Fruit fly (Drosophila melanogaster) whole organism, embryonic: ENCODE results near the gene Cpr67Fa2.
A peak's percentile ranks its signal among the peaks of the same experiment; 100 is the strongest.

Experiments used
- Adf1 ChIP-seq: fragments of 200-800 bp; sonication (Bioruptor generic); IDR thresholded peaks from 2 replicates; pipeline ENCODE4 v1.3.6; 2022; ENCODE audit warnings: missing biosample characterization, missing genetic modification characterization
- Antp ChIP-seq: fragments of 200-800 bp; sonication (Bioruptor generic); optimal IDR thresholded peaks from 3 replicates; lab custom pipeline; 2016; ENCODE audit warnings: missing biosample characterization, missing genetic modification characterization
- Atf3 ChIP-seq: fragments of 200-800 bp; sonication (Bioruptor generic); optimal IDR thresholded peaks from 3 replicates; lab custom pipeline; 2016; ENCODE audit warnings: missing biosample characterization, missing genetic modification characterization
- BEAF-32 ChIP-seq: fragments of 200-800 bp; sonication (Bioruptor generic); optimal IDR thresholded peaks from 3 replicates; lab custom pipeline; 2017; ENCODE audit warnings: missing biosample characterization, missing genetic modification characterization, mild to moderate bottlenecking, moderate library complexity, missing genetic modification reagents
- C15 ChIP-seq: fragments of 200-800 bp; sonication (Bioruptor generic); IDR thresholded peaks from 3 replicates; pipeline ENCODE4 v1.3.6; 2022; ENCODE audit warnings: missing biosample characterization, missing genetic modification characterization
- CG12071 ChIP-seq: fragments of 200-800 bp; sonication (Bioruptor generic); optimal IDR thresholded peaks from 3 replicates; lab custom pipeline; 2018; ENCODE audit warnings: missing biosample characterization, mild to moderate bottlenecking, missing genetic modification characterization
- CG12942 ChIP-seq: fragments of 200-800 bp; sonication (Bioruptor generic); optimal IDR thresholded peaks from 3 replicates; lab custom pipeline; 2016; ENCODE audit warnings: missing biosample characterization, missing genetic modification characterization
- CG13894 ChIP-seq: fragments of 200-800 bp; sonication (Bioruptor generic); optimal IDR thresholded peaks from 3 replicates; lab custom pipeline; 2018; ENCODE audit warnings: missing biosample characterization, mild to moderate bottlenecking, missing genetic modification characterization, moderate library complexity
- CG14860 ChIP-seq: fragments of 200-800 bp; sonication (Bioruptor generic); IDR thresholded peaks from 3 replicates; pipeline ENCODE4 v1.3.6; 2022; ENCODE audit warnings: missing biosample characterization, missing genetic modification characterization; ENCODE audit not compliant: partially characterized antibody
- CG1529 ChIP-seq: fragments of 200-800 bp; sonication (Bioruptor generic); optimal IDR thresholded peaks from 3 replicates; lab custom pipeline; 2018; ENCODE audit warnings: missing biosample characterization, missing genetic modification characterization
- CG1602 ChIP-seq: fragments of 200-800 bp; sonication (Bioruptor generic); optimal IDR thresholded peaks from 3 replicates; lab custom pipeline; 2016; ENCODE audit warnings: missing biosample characterization, missing genetic modification characterization
- CG17186 ChIP-seq: fragments of 200-800 bp; sonication (Bioruptor generic); optimal IDR thresholded peaks from 3 replicates; lab custom pipeline; 2017; ENCODE audit warnings: missing biosample characterization, missing genetic modification reagents, missing genetic modification characterization
- CG17612 ChIP-seq: fragments of 200-800 bp; sonication (Bioruptor generic); IDR thresholded peaks from 2 replicates; pipeline ENCODE4 v1.3.6; 2022; ENCODE audit warnings: missing biosample characterization, missing genetic modification characterization
- CG30020 ChIP-seq: fragments of 200-800 bp; optimal IDR thresholded peaks from 2 replicates; lab custom pipeline; 2019; ENCODE audit warnings: missing biosample characterization, mild to moderate bottlenecking, missing genetic modification characterization, moderate library complexity
- CG3163 ChIP-seq: fragments of 200-800 bp; sonication (Bioruptor generic); optimal IDR thresholded peaks from 3 replicates; lab custom pipeline; 2016; ENCODE audit warnings: missing biosample characterization, missing genetic modification characterization
- CG32772 ChIP-seq: fragments of 200-800 bp; sonication (Bioruptor generic); IDR thresholded peaks from 2 replicates; pipeline ENCODE4 v1.3.6; 2022; ENCODE audit warnings: missing biosample characterization, missing genetic modification characterization
- CG33557 ChIP-seq: fragments of 200-800 bp; sonication (Bioruptor generic); optimal IDR thresholded peaks from 2 replicates; lab custom pipeline; 2019; ENCODE audit warnings: missing biosample characterization, mild to moderate bottlenecking, missing genetic modification characterization, moderate library complexity
- CG8359 ChIP-seq: fragments of 200-800 bp; sonication (Bioruptor generic); optimal IDR thresholded peaks from 2 replicates; lab custom pipeline; 2017; ENCODE audit warnings: missing biosample characterization, mild to moderate bottlenecking, missing genetic modification characterization, borderline replicate concordance
- CG8388 ChIP-seq: fragments of 200-800 bp; sonication (Bioruptor generic); optimal IDR thresholded peaks from 2 replicates; lab custom pipeline; 2019; ENCODE audit warnings: missing biosample characterization, mild to moderate bottlenecking, missing genetic modification characterization, moderate library complexity
- Dad ChIP-seq: fragments of 200-800 bp; sonication (Bioruptor generic); optimal IDR thresholded peaks from 3 replicates; lab custom pipeline; 2016; ENCODE audit warnings: missing biosample characterization, missing genetic modification characterization
- Dek ChIP-seq: fragments of 200-800 bp; sonication (Bioruptor generic); optimal IDR thresholded peaks from 3 replicates; lab custom pipeline; 2019; ENCODE audit warnings: missing biosample characterization, mild to moderate bottlenecking, missing genetic modification characterization, moderate library complexity
- Hr51 ChIP-seq, 2 experiments: fragments of 200-800 bp; sonication (Bioruptor generic); optimal IDR thresholded peaks; 2 replicates in 1 of 2; 3 replicates in 1 of 2; lab custom pipeline; 2016 to 2018; ENCODE audit warnings: missing biosample characterization in 2 of 2, missing genetic modification characterization in 2 of 2, mild to moderate bottlenecking in 1 of 2, moderate library complexity in 1 of 2
- Hr78 ChIP-seq, 2 experiments: fragments of 200-800 bp in 1 of 2; fragments of >200 bp in 1 of 2; sonication (Bioruptor generic) in 1 of 2; optimal IDR thresholded peaks; 2 replicates each; lab custom pipeline; 2017 to 2019; ENCODE audit warnings: missing biosample characterization in 2 of 2, missing genetic modification characterization in 2 of 2, mild to moderate bottlenecking in 1 of 2, moderate library complexity in 1 of 2
- Oaz ChIP-seq: fragments of 200-800 bp; sonication (Bioruptor generic); IDR thresholded peaks from 2 replicates; pipeline ENCODE4 v1.3.6; 2022; ENCODE audit warnings: missing biosample characterization, missing genetic modification characterization
- Oli ChIP-seq: fragments of 200-800 bp; sonication (Bioruptor generic); optimal IDR thresholded peaks from 2 replicates; lab custom pipeline; 2018; ENCODE audit warnings: missing biosample characterization, mild to moderate bottlenecking, missing genetic modification characterization, moderate library complexity
- PHDP ChIP-seq: fragments of 200-800 bp; sonication (Bioruptor generic); optimal IDR thresholded peaks from 3 replicates; lab custom pipeline; 2018; ENCODE audit warnings: missing biosample characterization, mild to moderate bottlenecking, missing genetic modification characterization, moderate library complexity
- Sox100B ChIP-seq: fragments of 200-800 bp; sonication (Bioruptor generic); optimal IDR thresholded peaks from 3 replicates; lab custom pipeline; 2018; ENCODE audit warnings: missing biosample characterization, mild to moderate bottlenecking, missing genetic modification characterization
- Stat92E ChIP-seq, 3 experiments: fragments of >200 bp in 2 of 3; fragments of 200-800 bp in 1 of 3; sonication (Bioruptor generic) in 1 of 3; optimal IDR thresholded peaks; 2 replicates each; lab custom pipeline; 2017 to 2019; ENCODE audit warnings: missing biosample characterization in 3 of 3, missing genetic modification characterization in 3 of 3, mild to moderate bottlenecking in 1 of 3, moderate library complexity in 1 of 3
- Vsx1 ChIP-seq: fragments of 200-800 bp; sonication (Bioruptor generic); optimal IDR thresholded peaks from 2 replicates; lab custom pipeline; 2017; ENCODE audit warnings: missing biosample characterization, mild to moderate bottlenecking, missing genetic modification characterization, missing genetic modification reagents
- Xrp1 ChIP-seq: fragments of 200-800 bp; sonication (Bioruptor generic); IDR thresholded peaks from 2 replicates; pipeline ENCODE4 v1.3.6; 2022; ENCODE audit warnings: missing biosample characterization, missing genetic modification characterization
- caup ChIP-seq: fragments of 200-800 bp; sonication (Bioruptor generic); optimal IDR thresholded peaks from 3 replicates; lab custom pipeline; 2017; ENCODE audit warnings: missing biosample characterization, mild to moderate bottlenecking, missing genetic modification characterization, moderate library complexity; ENCODE audit not compliant: severe bottlenecking
- ci ChIP-seq: fragments of 200-800 bp; sonication (Bioruptor generic); IDR thresholded peaks from 3 replicates; pipeline ENCODE4 v1.3.6; 2022; ENCODE audit warnings: missing biosample characterization, missing genetic modification characterization
- corto ChIP-seq: fragments of 200-800 bp; sonication (Bioruptor generic); optimal IDR thresholded peaks from 2 replicates; lab custom pipeline; 2016; ENCODE audit warnings: missing biosample characterization, mild to moderate bottlenecking, missing genetic modification characterization, moderate library complexity
- crp ChIP-seq, 2 experiments: fragments of 200-800 bp; sonication (Bioruptor generic); optimal IDR thresholded peaks; 2 replicates in 1 of 2; 3 replicates in 1 of 2; lab custom pipeline; 2017; ENCODE audit warnings: missing biosample characterization in 2 of 2, missing genetic modification characterization in 2 of 2, mild to moderate bottlenecking in 1 of 2, moderate library complexity in 1 of 2
- danr ChIP-seq: fragments of 200-800 bp; sonication (Bioruptor generic); IDR thresholded peaks from 2 replicates; pipeline ENCODE4 v1.3.6; 2022; ENCODE audit warnings: missing biosample characterization, missing genetic modification characterization
- gcm ChIP-seq: fragments of 200-800 bp; sonication (Bioruptor generic); optimal IDR thresholded peaks from 2 replicates; lab custom pipeline; 2019; ENCODE audit warnings: missing biosample characterization, mild to moderate bottlenecking, missing genetic modification characterization, moderate library complexity
- grn ChIP-seq: fragments of 200-800 bp; sonication (Bioruptor generic); optimal IDR thresholded peaks from 3 replicates; lab custom pipeline; 2017; ENCODE audit warnings: missing biosample characterization, missing genetic modification characterization
- gro ChIP-seq: fragments of 200-800 bp; sonication (Bioruptor generic); optimal IDR thresholded peaks from 2 replicates; lab custom pipeline; 2016; ENCODE audit warnings: missing biosample characterization, missing genetic modification characterization
- gsb ChIP-seq: fragments of 200-800 bp; sonication (Bioruptor generic); IDR thresholded peaks from 2 replicates; pipeline ENCODE4 v1.3.6; 2022; ENCODE audit warnings: missing biosample characterization, missing genetic modification characterization
- mam ChIP-seq: fragments of 200-800 bp; sonication (Bioruptor generic); optimal IDR thresholded peaks from 3 replicates; lab custom pipeline; 2016; ENCODE audit warnings: missing biosample characterization, missing genetic modification characterization
- nmo ChIP-seq: fragments of 200-800 bp; sonication (Bioruptor generic); optimal IDR thresholded peaks from 2 replicates; lab custom pipeline; 2018; ENCODE audit warnings: missing biosample characterization, mild to moderate bottlenecking, missing genetic modification characterization, moderate library complexity
- otp ChIP-seq: fragments of 200-800 bp; sonication (Bioruptor generic); IDR thresholded peaks from 3 replicates; pipeline ENCODE4, ENCODE4 v1.3.6; 2022; ENCODE audit warnings: missing biosample characterization, missing genetic modification characterization
- pb ChIP-seq: fragments of 200-800 bp; sonication (Bioruptor generic); optimal IDR thresholded peaks from 3 replicates; lab custom pipeline; 2016; ENCODE audit warnings: missing biosample characterization, missing genetic modification characterization
- pnt ChIP-seq: fragments of 200-800 bp; sonication (Bioruptor generic); optimal IDR thresholded peaks from 3 replicates; lab custom pipeline; 2016; ENCODE audit warnings: missing biosample characterization, missing genetic modification characterization
- ro ChIP-seq: fragments of 200-800 bp; sonication (Bioruptor generic); IDR thresholded peaks from 2 replicates; pipeline ENCODE4 v1.3.6; 2022; ENCODE audit warnings: missing biosample characterization, missing genetic modification characterization
- row ChIP-seq: fragments of 200-800 bp; sonication (Bioruptor generic); IDR thresholded peaks from 3 replicates; pipeline ENCODE4 v1.3.6; 2022; ENCODE audit warnings: missing biosample characterization, missing genetic modification characterization
- sens-2 ChIP-seq: fragments of 200-800 bp; sonication (Bioruptor generic); IDR thresholded peaks from 2 replicates; pipeline ENCODE4 v1.3.6; 2022; ENCODE audit warnings: missing biosample characterization, missing genetic modification characterization

The Cpr67Fa2 gene

DNA sequence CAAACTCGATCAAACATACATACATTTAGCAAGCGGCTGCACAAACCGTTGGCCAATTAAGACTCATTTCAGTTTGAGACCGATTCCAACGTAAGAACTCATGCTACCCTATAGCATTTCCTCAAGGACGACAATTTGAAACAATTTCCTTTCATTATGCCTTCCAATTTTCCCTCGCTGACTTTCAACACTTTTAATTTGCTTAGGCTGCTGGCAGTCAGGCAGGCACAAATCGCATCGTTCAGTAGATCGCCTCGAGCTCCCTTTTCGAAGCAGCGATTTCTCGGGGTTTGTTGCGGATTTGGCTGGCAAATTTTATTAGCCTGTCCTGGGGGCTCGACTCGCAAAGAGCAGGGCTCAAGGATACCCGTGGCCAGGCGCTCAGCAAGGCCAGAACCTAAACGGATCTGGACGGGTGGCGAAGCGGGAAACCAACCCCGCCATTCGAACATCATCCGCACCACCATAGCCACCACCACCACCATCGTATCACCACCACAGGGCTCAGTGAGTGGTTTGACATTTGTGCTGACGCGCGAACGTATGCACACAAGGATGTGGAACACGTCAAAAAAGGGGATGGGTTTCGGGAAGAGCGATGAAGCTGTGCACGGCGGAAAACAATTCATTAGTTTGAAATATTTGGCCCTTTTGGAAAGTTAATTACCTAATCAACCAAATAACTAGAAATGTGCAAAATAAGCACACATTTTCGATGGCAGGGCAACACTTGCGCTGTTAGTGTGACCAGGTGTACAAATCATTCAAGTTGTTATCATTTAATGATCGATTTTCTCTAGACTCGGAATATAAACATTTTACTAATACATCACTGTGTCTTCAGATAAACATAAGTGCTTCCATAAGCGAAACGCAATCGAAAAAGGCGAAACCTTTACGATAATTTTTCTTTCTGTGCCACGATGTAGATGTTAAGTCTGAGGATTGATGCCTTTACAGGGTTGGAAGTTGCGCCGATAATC is 46.7 kb upstream of the Cpr67Fa2 start (continued):
- TF ChIP-seq CG8359 (GFP tag; lab: Kevin White, UChicago) (peak; percentile 16), Atf3 (GFP tag; lab: Kevin White, UChicago) (peak; percentile 31), Vsx1 (GFP tag; lab: Kevin White, UChicago) (no peak), ci (GFP tag; lab: Robert Waterston, UW) (peak; percentile 49; the same call in 1 of the 3 replicates), gcm (peak; percentile 1), Xrp1 (GFP tag; lab: Robert Waterston, UW) (peak; percentile 35; the same call in 1 of the 2 replicates), BEAF-32 (GFP tag; lab: Kevin White, UChicago) (no peak), CG17186 (peak; percentile 37), CG30020 (tag; lab: Kevin White, UChicago) (no peak), gsb (GFP tag; lab: Robert Waterston, UW) (no peak), CG17612 (GFP tag; lab: Robert Waterston, UW) (no peak), pb (GFP tag; lab: Kevin White, UChicago) (peak; percentile 24), caup (GFP tag; lab: Kevin White, UChicago) (no peak), CG33557 (GFP tag; lab: Kevin White, UChicago) (peak; percentile 55), CG1529 (peak; percentile 12), Dek (tag; lab: Kevin White, UChicago) (no peak), CG14860 (GFP tag; lab: Robert Waterston, UW) (no peak), crp (GFP tag; optimal IDR thresholded peaks at IDR 0.05; lab: Kevin White, UChicago) (no peak), CG12071 (no peak), otp (GFP tag; lab: Robert Waterston, UW) (no peak), gro (GFP tag; lab: Kevin White, UChicago) (no peak), CG12942 (GFP tag; lab: Kevin White, UChicago) (no peak), Antp (GFP tag; lab: Kevin White, UChicago) (no peak), CG1602 (GFP tag; lab: Kevin White, UChicago) (peak; percentile 3), sens-2 (GFP tag; lab: Robert Waterston, UW) (no peak), ro (GFP tag; lab: Robert Waterston, UW) (no peak), CG8388 (GFP tag; lab: Kevin White, UChicago) (peak; percentile 42), Adf1 (GFP tag; lab: Robert Waterston, UW) (no peak), Oaz (GFP tag; lab: Robert Waterston, UW) (no peak), CG32772 (GFP tag; lab: Robert Waterston, UW) (no peak), danr (GFP tag; lab: Robert Waterston, UW) (no peak), Dad (no peak), nmo (GFP tag; lab: Kevin White, UChicago) (peak; percentile 60), mam (GFP tag; lab: Kevin White, UChicago) (no peak), CG3163 (GFP tag; lab: Kevin White, UChicago) (no peak), corto (GFP tag; lab: Kevin White, UChicago) (no peak), row (GFP tag; lab: Robert Waterston, UW) (peak; percentile 60), Stat92E (GFP tag; optimal IDR thresholded peaks at IDR 0.05; lab: Kevin White, UChicago) (no peak), Oli (tag; lab: Kevin White, UChicago) (peak; percentile 64), grn (GFP tag; lab: Kevin White, UChicago) (no peak), Hr51 (GFP tag; optimal IDR thresholded peaks at IDR 0.05; lab: Kevin White, UChicago) (peak in 1 of 2 experiments; percentile 34), CG13894 (tag; lab: Kevin White, UChicago) (no peak), Sox100B (GFP tag; lab: Kevin White, UChicago) (peak; percentile 62), PHDP (tag; lab: Kevin White, UChicago) (peak; percentile 26), pnt (GFP tag; lab: Kevin White, UChicago) (peak; percentile 45), C15 (GFP tag; lab: Robert Waterston, UW) (no peak), Hr78 (GFP tag; optimal IDR thresholded peaks at IDR 0.05; lab: Kevin White, UChicago) (no peak)
